Fruit fly (Drosophila melanogaster) whole organism, embryonic: ENCODE data around the gene Cog2.
A peak's percentile ranks its signal among the peaks of the same experiment; 100 is the strongest.

Experiments
- Bdp1 ChIP-seq: fragments of 200-800 bp; sonication (Bioruptor generic); optimal IDR thresholded peaks from 3 replicates; lab custom pipeline; 2016; ENCODE audit warnings: missing biosample characterization, missing genetic modification characterization
- BtbVII ChIP-seq: fragments of 200-800 bp; sonication (Bioruptor generic); optimal IDR thresholded peaks from 3 replicates; lab custom pipeline; 2017; ENCODE audit warnings: missing biosample characterization, mild to moderate bottlenecking, missing genetic modification characterization
- C15 ChIP-seq: fragments of 200-800 bp; sonication (Bioruptor generic); IDR thresholded peaks from 3 replicates; pipeline ENCODE4 v1.3.6; 2022; ENCODE audit warnings: missing biosample characterization, missing genetic modification characterization
- CG1024 ChIP-seq: fragments of 200-800 bp; sonication (Bioruptor generic); IDR thresholded peaks from 2 replicates; pipeline ENCODE4 v1.3.6; 2022; ENCODE audit warnings: missing biosample characterization, missing genetic modification characterization
- CG10543 ChIP-seq: fragments of 200-800 bp; sonication (Bioruptor generic); optimal IDR thresholded peaks from 3 replicates; lab custom pipeline; 2017; ENCODE audit warnings: missing biosample characterization, mild to moderate bottlenecking, missing genetic modification characterization, moderate library complexity
- CG15269 ChIP-seq: fragments of 200-800 bp; sonication (Bioruptor generic); optimal IDR thresholded peaks from 2 replicates; lab custom pipeline; 2018; ENCODE audit warnings: missing biosample characterization, mild to moderate bottlenecking, missing genetic modification characterization, moderate library complexity
- CG15696 ChIP-seq: fragments of 200-800 bp; sonication (Bioruptor generic); optimal IDR thresholded peaks from 2 replicates; lab custom pipeline; 2019; ENCODE audit warnings: missing biosample characterization, mild to moderate bottlenecking, missing genetic modification characterization, moderate library complexity
- CG18011 ChIP-seq: fragments of 200-800 bp; sonication (Bioruptor generic); optimal IDR thresholded peaks from 2 replicates; lab custom pipeline; 2017; ENCODE audit warnings: missing biosample characterization, missing genetic modification characterization, mild to moderate bottlenecking, moderate library complexity, missing genotype
- CG18599 ChIP-seq: fragments of 200-800 bp; sonication (Bioruptor generic); optimal IDR thresholded peaks from 3 replicates; lab custom pipeline; 2017; ENCODE audit warnings: missing biosample characterization, missing genetic modification characterization, mild to moderate bottlenecking, moderate library complexity, missing genetic modification reagents
- CG18764 ChIP-seq: fragments of 200-800 bp; sonication (Bioruptor generic); optimal IDR thresholded peaks from 3 replicates; lab custom pipeline; 2016; ENCODE audit warnings: missing biosample characterization, missing genetic modification characterization
- CG30403 ChIP-seq: fragments of 200-800 bp; sonication (Bioruptor generic); optimal IDR thresholded peaks from 3 replicates; lab custom pipeline; 2016; ENCODE audit warnings: missing biosample characterization, missing genetic modification characterization
- CG7556 ChIP-seq: fragments of 200-800 bp; sonication (Bioruptor generic); optimal IDR thresholded peaks from 2 replicates; lab custom pipeline; 2017; ENCODE audit warnings: missing biosample characterization, mild to moderate bottlenecking, missing genetic modification characterization
- CG7745 ChIP-seq: fragments of 200-800 bp; sonication (Bioruptor generic); optimal IDR thresholded peaks from 2 replicates; lab custom pipeline; 2018; ENCODE audit warnings: missing biosample characterization, mild to moderate bottlenecking, missing genetic modification characterization, moderate library complexity
- CG8388 ChIP-seq: fragments of 200-800 bp; sonication (Bioruptor generic); optimal IDR thresholded peaks from 2 replicates; lab custom pipeline; 2019; ENCODE audit warnings: missing biosample characterization, mild to moderate bottlenecking, missing genetic modification characterization, moderate library complexity
- CG8924 ChIP-seq: fragments of 200-800 bp; optimal IDR thresholded peaks from 3 replicates; lab custom pipeline; 2019; ENCODE audit warnings: missing biosample characterization, mild to moderate bottlenecking, missing genetic modification characterization, moderate library complexity
- CG9932 ChIP-seq: fragments of 200-800 bp; sonication (Bioruptor generic); IDR thresholded peaks from 2 replicates; pipeline ENCODE4 v1.3.6; 2022; ENCODE audit warnings: missing biosample characterization, missing genetic modification characterization
- CHES-1-like ChIP-seq: fragments of 200-800 bp; sonication (Bioruptor generic); optimal IDR thresholded peaks from 2 replicates; lab custom pipeline; 2016; ENCODE audit warnings: missing biosample characterization, missing genetic modification characterization
- CoRest ChIP-seq: fragments of 200-800 bp; sonication (Bioruptor generic); optimal IDR thresholded peaks from 3 replicates; lab custom pipeline; 2018; ENCODE audit warnings: missing biosample characterization, mild to moderate bottlenecking, missing genetic modification characterization, moderate library complexity
- D ChIP-seq, 2 experiments: fragments of 200-800 bp in 1 of 2; fragments of >200 bp in 1 of 2; sonication (Bioruptor generic) in 1 of 2; optimal IDR thresholded peaks; 2 replicates in 1 of 2; 3 replicates in 1 of 2; lab custom pipeline; 2017; ENCODE audit warnings: mild to moderate bottlenecking in 1 of 2, missing biosample characterization in 1 of 2, missing genetic modification characterization in 1 of 2, missing genetic modification reagents in 1 of 2
- H15 ChIP-seq: fragments of 200-800 bp; sonication (Bioruptor generic); IDR thresholded peaks from 3 replicates; pipeline ENCODE4 v1.3.6; 2022; ENCODE audit warnings: missing biosample characterization, missing genetic modification characterization
- HHEX ChIP-seq: fragments of 200-800 bp; sonication (Bioruptor generic); optimal IDR thresholded peaks from 3 replicates; lab custom pipeline; 2017; ENCODE audit warnings: missing biosample characterization, mild to moderate bottlenecking, missing genetic modification characterization, missing genetic modification reagents
- HmgD ChIP-seq: fragments of 200-800 bp; sonication (Bioruptor generic); optimal IDR thresholded peaks from 3 replicates; lab custom pipeline; 2016; ENCODE audit warnings: missing biosample characterization, missing genetic modification characterization
- Hr51 ChIP-seq, 2 experiments: fragments of 200-800 bp; sonication (Bioruptor generic); optimal IDR thresholded peaks; 2 replicates in 1 of 2; 3 replicates in 1 of 2; lab custom pipeline; 2016 to 2018; ENCODE audit warnings: missing biosample characterization in 2 of 2, missing genetic modification characterization in 2 of 2, mild to moderate bottlenecking in 1 of 2, moderate library complexity in 1 of 2
- Hsf ChIP-seq: fragments of 200-800 bp; sonication (Bioruptor generic); optimal IDR thresholded peaks from 3 replicates; lab custom pipeline; 2016; ENCODE audit warnings: missing biosample characterization, missing genetic modification characterization
- MESR4 ChIP-seq: fragments of 200-800 bp; sonication (Bioruptor generic); optimal IDR thresholded peaks from 2 replicates; lab custom pipeline; 2018; ENCODE audit warnings: missing biosample characterization, mild to moderate bottlenecking, missing genetic modification characterization, moderate library complexity
- Pdp1 ChIP-seq, 2 experiments: fragments of 200-800 bp; sonication (Bioruptor generic); optimal IDR thresholded peaks; 3 replicates each; lab custom pipeline; 2016; ENCODE audit warnings: missing biosample characterization in 2 of 2, missing genetic modification characterization in 2 of 2, mild to moderate bottlenecking in 1 of 2, moderate library complexity in 1 of 2
- Side ChIP-seq: fragments of 200-800 bp; sonication (Bioruptor generic); optimal IDR thresholded peaks from 2 replicates; lab custom pipeline; 2016; ENCODE audit warnings: missing biosample characterization, missing genetic modification characterization
- Xbp1 ChIP-seq: fragments of 200-800 bp; sonication (Bioruptor generic); optimal IDR thresholded peaks from 3 replicates; lab custom pipeline; 2016; ENCODE audit warnings: missing biosample characterization, mild to moderate bottlenecking, missing genetic modification characterization
- ab ChIP-seq: fragments of 200-800 bp; sonication (Bioruptor generic); optimal IDR thresholded peaks from 2 replicates; lab custom pipeline; 2016; ENCODE audit warnings: missing biosample characterization, missing genetic modification characterization
- abd-A ChIP-seq: fragments of 200-800 bp; sonication (Bioruptor generic); optimal IDR thresholded peaks from 3 replicates; lab custom pipeline; 2019; ENCODE audit warnings: missing biosample characterization, mild to moderate bottlenecking, missing genetic modification characterization, moderate library complexity
- az2 ChIP-seq: fragments of 200-800 bp; sonication (Bioruptor generic); optimal IDR thresholded peaks from 3 replicates; lab custom pipeline; 2016; ENCODE audit warnings: missing biosample characterization, missing genetic modification characterization
- croc ChIP-seq: fragments of 200-800 bp; sonication (Bioruptor generic); conservative IDR thresholded peaks from 3 replicates; pipeline ENCODE4 v1.3.6; 2022; ENCODE audit warnings: missing biosample characterization, missing genetic modification characterization
- grau ChIP-seq: fragments of 200-800 bp; optimal IDR thresholded peaks from 3 replicates; lab custom pipeline; 2019; ENCODE audit warnings: missing biosample characterization, mild to moderate bottlenecking, missing genetic modification characterization, moderate library complexity
- kah ChIP-seq: fragments of 200-800 bp; sonication (Bioruptor generic); optimal IDR thresholded peaks from 2 replicates; lab custom pipeline; 2018; ENCODE audit warnings: missing biosample characterization, mild to moderate bottlenecking, missing genetic modification characterization
- kay ChIP-seq: fragments of 200-800 bp; sonication (Bioruptor generic); optimal IDR thresholded peaks from 2 replicates; lab custom pipeline; 2016; ENCODE audit warnings: missing biosample characterization, missing genetic modification characterization
- nerfin-1 ChIP-seq: fragments of 200-800 bp; sonication (Bioruptor generic); optimal IDR thresholded peaks from 3 replicates; lab custom pipeline; 2019; ENCODE audit warnings: missing biosample characterization, mild to moderate bottlenecking, missing genetic modification characterization, moderate library complexity
- prd ChIP-seq, 3 experiments: fragments of >200 bp in 2 of 3; fragments of 200-800 bp in 1 of 3; sonication (Bioruptor generic) in 1 of 3; optimal IDR thresholded peaks in 2 of 3; IDR thresholded peaks in 1 of 3; 2 replicates in 2 of 3; 3 replicates in 1 of 3; pipeline versions ENCODE4 v1.3.6 to Lab custom; 2017 to 2022; ENCODE audit warnings: missing biosample characterization in 1 of 3, missing genetic modification characterization in 1 of 3
- pros ChIP-seq: fragments of 200-800 bp; sonication (Bioruptor generic); optimal IDR thresholded peaks from 3 replicates; lab custom pipeline; 2019; ENCODE audit warnings: missing biosample characterization, mild to moderate bottlenecking, missing genetic modification characterization, moderate library complexity
- ranshi ChIP-seq: fragments of 200-800 bp; sonication (Bioruptor generic); IDR thresholded peaks from 2 replicates; pipeline ENCODE4 v1.3.6; 2022; ENCODE audit warnings: missing biosample characterization, missing genetic modification characterization
- row ChIP-seq: fragments of 200-800 bp; sonication (Bioruptor generic); IDR thresholded peaks from 3 replicates; pipeline ENCODE4 v1.3.6; 2022; ENCODE audit warnings: missing biosample characterization, missing genetic modification characterization
- shn ChIP-seq: fragments of 200-800 bp; sonication (Bioruptor generic); optimal IDR thresholded peaks from 3 replicates; lab custom pipeline; 2016; ENCODE audit warnings: missing biosample characterization, missing genetic modification characterization
- sna ChIP-seq: fragments of 200-800 bp; sonication (Bioruptor generic); IDR thresholded peaks from 2 replicates; pipeline ENCODE4 v1.3.6; 2022; ENCODE audit warnings: missing biosample characterization, missing genetic modification characterization; ENCODE audit not compliant: partially characterized antibody
- ssp ChIP-seq: fragments of 200-800 bp; sonication (Bioruptor generic); IDR thresholded peaks from 2 replicates; pipeline ENCODE4 v1.3.6; 2022; ENCODE audit warnings: missing biosample characterization, missing genetic modification characterization
- trem ChIP-seq: fragments of 200-800 bp; optimal IDR thresholded peaks from 3 replicates; lab custom pipeline; 2019; ENCODE audit warnings: missing biosample characterization, mild to moderate bottlenecking, missing genetic modification characterization, moderate library complexity
- trh ChIP-seq: fragments of 200-800 bp; sonication (Bioruptor generic); optimal IDR thresholded peaks from 2 replicates; lab custom pipeline; 2016; ENCODE audit warnings: missing biosample characterization, missing genetic modification characterization
- ttk ChIP-seq: fragments of 200-800 bp; sonication (Bioruptor generic); IDR thresholded peaks from 2 replicates; pipeline ENCODE4 v2.1.2; 2022; ENCODE audit warnings: missing biosample characterization, missing genetic modification characterization
- yki ChIP-seq: fragments of >200 bp; optimal IDR thresholded peaks from 3 replicates; lab custom pipeline; 2018

Cog2 gene

DNA sequence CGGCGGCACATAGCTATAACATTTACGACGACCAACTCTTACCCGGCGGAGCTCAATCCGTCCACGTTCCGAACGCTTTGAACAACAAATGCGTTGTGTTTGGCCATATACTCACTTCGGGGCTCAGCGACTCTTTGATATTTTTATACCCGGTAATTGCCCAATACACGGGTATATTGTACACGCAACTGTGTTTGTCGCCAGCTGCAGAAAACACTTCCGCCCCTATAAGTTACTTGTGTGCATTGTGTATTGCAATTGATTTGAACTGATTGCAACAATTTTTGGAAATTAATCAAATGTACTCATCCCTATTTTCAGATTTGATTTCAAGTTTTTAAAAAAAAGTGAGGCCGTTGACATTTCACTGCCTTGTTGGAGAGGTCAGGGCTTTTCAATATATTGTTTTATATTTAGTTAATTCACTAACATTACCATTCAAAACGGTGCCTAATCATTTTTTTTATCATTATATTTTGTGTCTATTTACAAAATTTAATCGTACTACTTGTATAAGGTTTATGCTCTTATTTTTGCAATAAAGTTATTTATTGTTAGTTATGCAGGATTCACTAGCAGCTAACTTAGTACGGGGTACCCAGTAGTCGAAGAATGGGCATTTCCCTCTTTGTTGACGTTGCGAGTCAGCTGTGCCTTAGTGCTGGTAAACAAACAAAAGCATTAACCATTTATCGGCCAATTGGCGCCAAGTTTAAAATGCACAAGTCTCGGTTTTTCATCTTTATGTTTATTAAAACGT lies 18.4 kb downstream of the Cog2 start, which contains the start of gene Nagk (continued):
- TF ChIP-seq Bdp1 (GFP tag; lab: Kevin White, UChicago) (no peak), ranshi (peak; percentile 8; the same call in 1 of the 2 replicates), kah (GFP tag; lab: Kevin White, UChicago) (no peak), CG8388 (peak; percentile 41), CG8924 (tag; lab: Kevin White, UChicago) (peak; percentile 79), pros (GFP tag; lab: Kevin White, UChicago) (no peak), sna (GFP tag; lab: Robert Waterston, UW) (no peak), prd (optimal IDR thresholded peaks at IDR 0.05; lab: Kevin White, UChicago) (no peak), prd (GFP tag; IDR thresholded peaks at IDR 0.05; lab: Robert Waterston, UW) (peak; percentile 40), BtbVII (GFP tag; lab: Kevin White, UChicago) (peak; percentile 65), Pdp1 (GFP tag; optimal IDR thresholded peaks at IDR 0.05; lab: Kevin White, UChicago) (peak; percentile 45 to 53), abd-A (tag; lab: Kevin White, UChicago) (no peak), yki (lab: Kevin White, UChicago) (no peak), Hr51 (GFP tag; optimal IDR thresholded peaks at IDR 0.05; lab: Kevin White, UChicago) (peak; percentile 13 to 68), CHES-1-like (GFP tag; lab: Kevin White, UChicago) (peak; percentile 38), CG15696 (no peak), kay (GFP tag; lab: Kevin White, UChicago) (peak; percentile 52), Hsf (GFP tag; lab: Kevin White, UChicago) (peak; percentile 67), CG7556 (peak; percentile 81), HmgD (GFP tag; lab: Kevin White, UChicago) (no peak), D (optimal IDR thresholded peaks at IDR 0.05; lab: Kevin White, UChicago) (no peak), D (GFP tag; optimal IDR thresholded peaks at IDR 0.05; lab: Kevin White, UChicago) (peak; percentile 62), CG18764 (GFP tag; lab: Kevin White, UChicago) (no peak), HHEX (peak; percentile 27), CG1024 (GFP tag; lab: Robert Waterston, UW) (peak; percentile 22; the same call in 1 of the 2 replicates), ssp (GFP tag; lab: Robert Waterston, UW) (peak; percentile 46), shn (GFP tag; lab: Kevin White, UChicago) (peak; percentile 39), CG10543 (GFP tag; lab: Kevin White, UChicago) (peak; percentile 67), CG15269 (tag; lab: Kevin White, UChicago) (peak; percentile 60), CG30403 (GFP tag; lab: Kevin White, UChicago) (peak; percentile 77), az2 (peak; percentile 72), ab (no peak), row (GFP tag; lab: Robert Waterston, UW) (peak; percentile 86), MESR4 (GFP tag; lab: Kevin White, UChicago) (peak; percentile 56), CG7745 (tag; lab: Kevin White, UChicago) (no peak), H15 (GFP tag; lab: Robert Waterston, UW) (peak; percentile 5; the same call in 1 of the 3 replicates), CG18599 (peak; percentile 65), nerfin-1 (peak; percentile 28), CoRest (peak; percentile 77), trh (GFP tag; lab: Kevin White, UChicago) (no peak), C15 (GFP tag; lab: Robert Waterston, UW) (no peak), croc (GFP tag; lab: Robert Waterston, UW) (no peak), grau (tag; lab: Kevin White, UChicago) (peak; percentile 42), Side (GFP tag; lab: Kevin White, UChicago) (peak; percentile 69), Xbp1 (GFP tag; lab: Kevin White, UChicago) (peak; percentile 64), CG9932 (peak; percentile 32), trem (peak; percentile 14), ttk (GFP tag; lab: Robert Waterston, UW) (no peak), CG18011 (GFP tag; lab: Kevin White, UChicago) (peak; percentile 36)
